Worm (Caenorhabditis elegans) whole organism, L4 larva: ENCODE results near the gene glb-23.

ENCODE experiments used
- F10B5.3 ChIP-seq: sonication (generic microtip); optimal IDR thresholded peaks from 2 replicates; lab custom pipeline; 2016; ENCODE audit warnings: mild to moderate bottlenecking, missing genetic modification characterization, missing compliant biosample characterization
- F26F4.8 ChIP-seq: fragments of 200-800 bp; sonication (Bioruptor generic); conservative IDR thresholded peaks from 2 replicates; pipeline ENCODE4 v1.3.6; 2022; ENCODE audit warnings: missing genetic modification characterization, missing compliant biosample characterization
- T20F7.1 ChIP-seq: fragments of 200-800 bp; sonication (Bioruptor generic); optimal IDR thresholded peaks from 2 replicates; lab custom pipeline; 2018; ENCODE audit warnings: mild to moderate bottlenecking, missing genetic modification characterization, missing compliant biosample characterization
- Y48G9A.11 ChIP-seq: fragments of 200-800 bp; sonication (Bioruptor generic); IDR thresholded peaks from 2 replicates; pipeline ENCODE4 v1.3.6; 2022; ENCODE audit warnings: missing genetic modification reagents, missing genetic modification characterization, missing compliant biosample characterization
- ZK546.5 ChIP-seq, 2 experiments: sonication (generic microtip); optimal IDR thresholded peaks; 2 replicates each; lab custom pipeline; 2017; ENCODE audit warnings: missing biosample characterization in 2 of 2, missing genetic modification characterization in 2 of 2
- aha-1 ChIP-seq: fragments of 150-350 bp; peaks from one replicate; lab custom pipeline; 2014; ENCODE audit warnings: missing biosample characterization, missing genetic modification characterization
- aly-2 ChIP-seq: sonication (generic microtip); optimal IDR thresholded peaks from 2 replicates; lab custom pipeline; 2018; ENCODE audit warnings: missing biosample characterization, missing genetic modification characterization
- ceh-28 ChIP-seq: fragments of 150-350 bp; optimal IDR thresholded peaks from 2 replicates; lab custom pipeline; 2014; ENCODE audit warnings: missing biosample characterization, missing genetic modification reagents, missing genetic modification characterization
- ceh-44 ChIP-seq: fragments of 200-800 bp; sonication (Bioruptor generic); IDR thresholded peaks from 2 replicates; pipeline ENCODE4 v1.3.6; 2022; ENCODE audit warnings: missing genetic modification reagents, missing genetic modification characterization, missing compliant biosample characterization
- ces-1 ChIP-seq: fragments of 150-350 bp; sonication (generic microtip); optimal IDR thresholded peaks from 4 replicates; lab custom pipeline; 2014; ENCODE audit warnings: missing biosample characterization, missing genetic modification reagents, missing genetic modification characterization
- daf-12 ChIP-seq: fragments of 150-350 bp; optimal IDR thresholded peaks from 2 replicates; lab custom pipeline; 2014; ENCODE audit warnings: missing biosample characterization, missing genetic modification reagents, missing genetic modification characterization
- daf-16 ChIP-seq, 3 experiments: sonication (generic microtip); optimal IDR thresholded peaks; 2 replicates each; lab custom pipeline; 2016 to 2017; ENCODE audit warnings: missing genetic modification characterization in 3 of 3, missing genetic modification reagents in 3 of 3, mild to moderate bottlenecking in 2 of 3, missing compliant biosample characterization in 2 of 3, missing biosample characterization in 1 of 3, moderate library complexity in 1 of 3
- dmd-6 ChIP-seq: fragments of 200-800 bp; sonication (Bioruptor generic); IDR thresholded peaks from 2 replicates; pipeline ENCODE4 v1.3.6; 2022; ENCODE audit warnings: missing genetic modification reagents, missing genetic modification characterization, missing compliant biosample characterization
- dmd-9 ChIP-seq: fragments of 200-800 bp; sonication (Bioruptor generic); IDR thresholded peaks from 2 replicates; pipeline ENCODE4 v1.3.6; 2022; ENCODE audit warnings: missing genetic modification reagents, missing genetic modification characterization, missing compliant biosample characterization
- dpl-1 ChIP-seq: fragments of 150-350 bp; optimal IDR thresholded peaks from 2 replicates; lab custom pipeline; 2014; ENCODE audit warnings: missing biosample characterization, missing genetic modification reagents, missing genetic modification characterization
- dve-1 ChIP-seq: sonication (generic microtip); optimal IDR thresholded peaks from 2 replicates; lab custom pipeline; 2017; ENCODE audit warnings: antibody characterized with exemption, mild to moderate bottlenecking, missing genetic modification characterization, missing compliant biosample characterization; ENCODE audit not compliant: insufficient read depth
- fkh-10 ChIP-seq: fragments of 150-350 bp; optimal IDR thresholded peaks from 2 replicates; lab custom pipeline; 2014; ENCODE audit warnings: missing biosample characterization, missing genetic modification reagents, missing genetic modification characterization
- hif-1 ChIP-seq, 2 experiments: sonication (generic microtip); optimal IDR thresholded peaks; 2 replicates each; lab custom pipeline; 2016 to 2017; ENCODE audit warnings: missing compliant biosample characterization in 2 of 2, missing genetic modification characterization in 2 of 2, missing genetic modification reagents in 2 of 2, missing genotype in 2 of 2, mild to moderate bottlenecking in 1 of 2
- hlh-11 ChIP-seq: fragments of 200-800 bp; sonication (Bioruptor generic); optimal IDR thresholded peaks from 2 replicates; lab custom pipeline; 2018; ENCODE audit warnings: mild to moderate bottlenecking, missing genetic modification characterization, missing compliant biosample characterization
- hlh-30 ChIP-seq: sonication (generic microtip); optimal IDR thresholded peaks from 2 replicates; lab custom pipeline; 2017; ENCODE audit warnings: antibody characterized with exemption, mild to moderate bottlenecking, missing genetic modification characterization, missing compliant biosample characterization; ENCODE audit not compliant: insufficient read depth
- hmg-1.1 ChIP-seq: fragments of 200-800 bp; sonication (Bioruptor generic); IDR thresholded peaks from 2 replicates; pipeline ENCODE4 v1.3.6; 2022; ENCODE audit warnings: missing genetic modification reagents, missing genetic modification characterization, missing compliant biosample characterization
- lin-1 ChIP-seq: fragments of 200-800 bp; sonication (Bioruptor generic); IDR thresholded peaks from 2 replicates; pipeline ENCODE4 v1.3.6; 2022; ENCODE audit warnings: missing genetic modification reagents, missing genetic modification characterization, missing compliant biosample characterization
- lin-13 ChIP-seq: fragments of 150-350 bp; optimal IDR thresholded peaks from 2 replicates; lab custom pipeline; 2014; ENCODE audit warnings: missing biosample characterization, missing genetic modification reagents, missing genetic modification characterization
- lin-15B ChIP-seq: fragments of 150-350 bp; sonication (generic microtip); optimal IDR thresholded peaks from 3 replicates; lab custom pipeline; 2014; ENCODE audit warnings: missing biosample characterization, missing genetic modification characterization
- lin-38 ChIP-seq: fragments of 200-800 bp; sonication (Bioruptor generic); IDR thresholded peaks from 2 replicates; pipeline ENCODE4 v1.3.6; 2022; ENCODE audit warnings: missing genetic modification reagents, missing genetic modification characterization, missing compliant biosample characterization
- lir-3 ChIP-seq: sonication (generic microtip); optimal IDR thresholded peaks from 2 replicates; lab custom pipeline; 2016; ENCODE audit warnings: mild to moderate bottlenecking, missing genetic modification characterization, missing compliant biosample characterization
- lsy-2 ChIP-seq, 2 experiments: fragments of 150-350 bp in 1 of 2; sonication (generic microtip) in 1 of 2; optimal IDR thresholded peaks; 2 replicates each; lab custom pipeline; 2014 to 2017; ENCODE audit warnings: missing biosample characterization in 2 of 2, missing genetic modification characterization in 2 of 2
- madf-5 ChIP-seq, 2 experiments: fragments of 200-800 bp; sonication (Bioruptor generic); IDR thresholded peaks; 2 replicates each; pipeline ENCODE4 v1.3.6; 2022; ENCODE audit warnings: missing compliant biosample characterization in 2 of 2, missing genetic modification characterization in 2 of 2
- madf-9 ChIP-seq: fragments of 200-800 bp; sonication (Bioruptor generic); conservative IDR thresholded peaks from 2 replicates; pipeline ENCODE4 v1.3.6; 2022; ENCODE audit warnings: missing genetic modification reagents, missing genetic modification characterization, missing compliant biosample characterization
- mdl-1 ChIP-seq, 2 experiments: fragments of 150-350 bp in 1 of 2; sonication (generic microtip) in 1 of 2; optimal IDR thresholded peaks; 2 replicates each; lab custom pipeline; 2014 to 2017; ENCODE audit warnings: missing biosample characterization in 2 of 2, missing genetic modification characterization in 2 of 2
- mep-1 ChIP-seq: fragments of 150-350 bp; sonication (generic microtip); optimal IDR thresholded peaks from 3 replicates; lab custom pipeline; 2014; ENCODE audit warnings: missing biosample characterization, missing genetic modification characterization
- mes-2 ChIP-seq: sonication (generic microtip); optimal IDR thresholded peaks from 2 replicates; lab custom pipeline; 2016; ENCODE audit warnings: missing genotype, mild to moderate bottlenecking, missing genetic modification characterization, missing compliant biosample characterization; ENCODE audit not compliant: poor library complexity, severe bottlenecking
- mxl-3 ChIP-seq: fragments of 200-800 bp; sonication (Bioruptor generic); optimal IDR thresholded peaks from 2 replicates; lab custom pipeline; 2018; ENCODE audit warnings: mild to moderate bottlenecking, missing genetic modification characterization, missing compliant biosample characterization
- nhr-10 ChIP-seq: fragments of 150-350 bp; optimal IDR thresholded peaks from 2 replicates; lab custom pipeline; 2014; ENCODE audit warnings: missing biosample characterization, missing genetic modification characterization
- nhr-11 ChIP-seq: fragments of 150-350 bp; optimal IDR thresholded peaks from 2 replicates; lab custom pipeline; 2014; ENCODE audit warnings: missing biosample characterization, missing genetic modification characterization
- nhr-28 ChIP-seq: fragments of 150-350 bp; optimal IDR thresholded peaks from 2 replicates; lab custom pipeline; 2014; ENCODE audit warnings: missing biosample characterization, missing genetic modification characterization
- nhr-42 ChIP-seq: fragments of 200-800 bp; sonication (Bioruptor generic); IDR thresholded peaks from 2 replicates; pipeline ENCODE4 v1.3.6; 2022; ENCODE audit warnings: missing genetic modification characterization, missing compliant biosample characterization
- nhr-6 ChIP-seq: fragments of 150-350 bp; optimal IDR thresholded peaks from 2 replicates; lab custom pipeline; 2014; ENCODE audit warnings: missing biosample characterization, missing genetic modification characterization
- nhr-77 ChIP-seq: fragments of 150-350 bp; optimal IDR thresholded peaks from 2 replicates; lab custom pipeline; 2014; ENCODE audit warnings: missing biosample characterization, missing genetic modification characterization
- pha-4 ChIP-seq, 2 experiments: fragments of 150-350 bp in 1 of 2; fragments of 200-800 bp in 1 of 2; sonication (Bioruptor generic) in 1 of 2; IDR thresholded peaks in 1 of 2; optimal IDR thresholded peaks in 1 of 2; 2 replicates each; pipeline versions ENCODE4 v1.3.6 to Lab custom; 2014 to 2022; ENCODE audit warnings: missing genetic modification characterization in 2 of 2, missing genetic modification reagents in 2 of 2, missing biosample characterization in 1 of 2, missing compliant biosample characterization in 1 of 2
- php-3 ChIP-seq: fragments of 200-800 bp; sonication (Bioruptor generic); IDR thresholded peaks from 2 replicates; pipeline ENCODE4 v1.3.6; 2022; ENCODE audit warnings: missing genetic modification reagents, missing genetic modification characterization, missing compliant biosample characterization
- pqm-1 ChIP-seq: sonication (generic microtip); optimal IDR thresholded peaks from 2 replicates; lab custom pipeline; 2017; ENCODE audit warnings: missing biosample characterization, missing genetic modification characterization
- rbr-2 ChIP-seq: sonication (generic microtip); optimal IDR thresholded peaks from 2 replicates; lab custom pipeline; 2016; ENCODE audit warnings: missing genotype, missing genetic modification characterization, missing compliant biosample characterization
- saeg-2 ChIP-seq: fragments of 200-800 bp; sonication (Bioruptor generic); IDR thresholded peaks from 2 replicates; pipeline ENCODE4 v1.3.6; 2022; ENCODE audit warnings: missing genetic modification reagents, missing genetic modification characterization, missing compliant biosample characterization
- snpc-1.2 ChIP-seq: fragments of 200-800 bp; sonication (Bioruptor generic); IDR thresholded peaks from 2 replicates; pipeline ENCODE4 v1.3.6; 2022; ENCODE audit warnings: missing genetic modification reagents, missing genetic modification characterization, missing compliant biosample characterization
- spr-1 ChIP-seq: sonication (generic microtip); optimal IDR thresholded peaks from 2 replicates; lab custom pipeline; 2016; ENCODE audit warnings: mild to moderate bottlenecking, missing genetic modification characterization, missing compliant biosample characterization
- unc-130 ChIP-seq: sonication (generic microtip); optimal IDR thresholded peaks from 2 replicates; lab custom pipeline; 2016; ENCODE audit warnings: missing genetic modification reagents, missing genetic modification characterization, missing compliant biosample characterization
- unc-62 ChIP-seq, 3 experiments: fragments of 150-350 bp in 1 of 3; sonication (generic microtip); optimal IDR thresholded peaks in 2 of 3; peaks in 1 of 3; 1 replicate in 1 of 3; 2 replicates in 2 of 3; lab custom pipeline; 2014 to 2017; ENCODE audit warnings: missing biosample characterization in 3 of 3, missing genetic modification characterization in 3 of 3, missing genetic modification reagents in 3 of 3, missing genotype in 1 of 3
- zip-2 ChIP-seq: fragments of 150-350 bp; optimal IDR thresholded peaks from 2 replicates; lab custom pipeline; 2014; ENCODE audit warnings: missing biosample characterization, missing genetic modification characterization

glb-23 gene

DNA sequence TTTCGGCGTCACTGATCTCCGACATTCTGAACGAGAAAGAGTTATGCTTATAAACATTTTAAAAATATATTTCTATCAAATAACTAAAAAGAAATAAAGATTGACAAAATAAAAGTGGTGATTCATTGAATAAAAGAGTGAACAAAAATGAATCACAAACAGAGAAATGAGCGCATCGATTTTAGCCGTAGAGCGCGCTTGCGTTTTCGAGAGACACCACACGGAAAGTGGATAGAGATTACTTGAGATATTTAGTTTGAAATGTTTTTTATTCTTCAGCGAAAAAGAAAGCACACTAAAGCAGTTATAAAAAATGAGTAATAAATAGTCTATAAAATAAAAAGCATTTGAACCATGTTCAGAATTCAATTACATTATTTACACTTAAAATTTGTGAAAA, 10.9 kb upstream of the glb-23 start, which contains the start of gene cap-1:
Gene cap-1 (minus strand): TSS at position 26 of the 400 bp plus-strand sequence.
- 0 out of 2 replicates have a peak, but pooled peaks have one; percentile 29 for TF ChIP-seq dmd-6 (GFP tag; lab: Robert Waterston, UW)
- peak in 1 of 2 experiments; percentile 60 for TF ChIP-seq hif-1 (tag; optimal IDR thresholded peaks at IDR 0.05; lab: Kevin White, UChicago)
- peak; percentile 59 for TF ChIP-seq mxl-3 (GFP tag; lab: Kevin White, UChicago)
- TF ChIP-seq madf-5 (GFP tag; IDR thresholded peaks at IDR 0.05; lab: Robert Waterston, UW) = no peak
- no peak for TF ChIP-seq daf-16 (GFP tag; optimal IDR thresholded peaks at IDR 0.05; lab: Kevin White, UChicago)
- peak; percentile 42 for TF ChIP-seq daf-16 (tag; optimal IDR thresholded peaks at IDR 0.05; lab: Kevin White, UChicago)
- peak; percentile 86 for TF ChIP-seq dve-1 (tag; lab: Kevin White, UChicago)
- TF ChIP-seq hlh-30 (tag; lab: Kevin White, UChicago) = peak; percentile 36
- peak; percentile 37 for TF ChIP-seq pqm-1 (tag; lab: Kevin White, UChicago)
- TF ChIP-seq lin-15B (tag; lab: Kevin White, UChicago) = peak; percentile 17
- TF ChIP-seq saeg-2 (GFP tag; lab: Robert Waterston, UW) = no peak
- TF ChIP-seq zip-2 (tag; lab: Kevin White, UChicago) = no peak
- TF ChIP-seq fkh-10 = peak; percentile 17
- peak; percentile 67 for TF ChIP-seq lin-13
- peak; percentile 71 for TF ChIP-seq nhr-6
- TF ChIP-seq lin-38 (GFP tag; lab: Robert Waterston, UW) = peak; percentile 96
- no peak for TF ChIP-seq php-3 (GFP tag; lab: Robert Waterston, UW)
- peak; percentile 47 for TF ChIP-seq T20F7.1
- peak; percentile 43 for TF ChIP-seq ceh-28 (tag; lab: Kevin White, UChicago)
- no peak for TF ChIP-seq snpc-1.2 (GFP tag; lab: Robert Waterston, UW)
- peak; percentile 78 for TF ChIP-seq ceh-44 (GFP tag; lab: Robert Waterston, UW)
- peak; percentile 96 for TF ChIP-seq mes-2 (tag; lab: Kevin White, UChicago)
- no peak for TF ChIP-seq ZK546.5 (tag; optimal IDR thresholded peaks at IDR 0.05; lab: Kevin White, UChicago)
- peak; percentile 45 for TF ChIP-seq hlh-11 (tag; lab: Kevin White, UChicago)
- peak; percentile 58 for TF ChIP-seq dpl-1 (GFP tag; lab: Kevin White, UChicago)
- TF ChIP-seq hmg-1.1 (GFP tag; lab: Robert Waterston, UW) = no peak
- TF ChIP-seq rbr-2 (tag; lab: Kevin White, UChicago) = peak; percentile 63
- peak in 1 of 2 experiments; percentile 85 for TF ChIP-seq lsy-2 (tag; optimal IDR thresholded peaks at IDR 0.05; lab: Kevin White, UChicago)
- no peak for TF ChIP-seq pha-4 (GFP tag; IDR thresholded peaks at IDR 0.05; lab: Robert Waterston, UW)
- TF ChIP-seq pha-4 (tag; optimal IDR thresholded peaks at IDR 0.05; lab: Kevin White, UChicago) = peak; percentile 94
- TF ChIP-seq nhr-10 (tag; lab: Kevin White, UChicago) = no peak
- peak; percentile 79 for TF ChIP-seq unc-130 (GFP tag; lab: Kevin White, UChicago)
- TF ChIP-seq nhr-11 = no peak
- TF ChIP-seq aly-2 (tag; lab: Kevin White, UChicago) = no peak
- TF ChIP-seq mep-1 (tag; lab: Kevin White, UChicago) = peak; percentile 88
- TF ChIP-seq nhr-77 (tag; lab: Kevin White, UChicago) = peak; percentile 85
- no peak for TF ChIP-seq unc-62 (GFP tag; optimal IDR thresholded peaks at IDR 0.05 in 1 of 2; lab: Kevin White, UChicago)
- no peak for TF ChIP-seq unc-62 (tag; optimal IDR thresholded peaks at IDR 0.05; lab: Kevin White, UChicago)
- no peak for TF ChIP-seq lir-3 (tag; lab: Kevin White, UChicago)
- TF ChIP-seq nhr-28 (tag; lab: Kevin White, UChicago) = peak; percentile 72

DNA sequence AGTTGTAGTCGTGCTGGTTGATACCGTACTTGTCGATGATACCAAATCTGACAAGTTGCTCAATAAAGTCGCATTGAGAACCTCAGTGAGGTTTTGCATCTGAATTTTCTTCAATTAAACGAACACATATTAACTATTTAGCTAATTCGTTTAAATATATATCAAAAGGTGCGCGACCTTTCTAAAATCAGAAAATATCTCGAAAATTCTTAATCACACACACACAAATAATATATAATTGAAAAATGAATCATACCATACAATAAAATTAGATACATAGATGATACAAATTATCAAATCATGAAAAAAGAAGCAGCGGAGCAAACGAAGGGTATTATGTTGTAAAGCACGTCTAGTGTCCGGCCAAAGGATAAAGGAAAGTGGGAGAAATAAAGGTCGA, 8.9 kb upstream of the glb-23 start, which contains the start of gene D2024.5:
Gene D2024.5 (minus strand): TSS at position 101 of the 400 bp plus-strand sequence.
- TF ChIP-seq saeg-2 (GFP tag; lab: Robert Waterston, UW) = no peak
- no peak for TF ChIP-seq F10B5.3
- no peak for TF ChIP-seq Y48G9A.11 (GFP tag; lab: Robert Waterston, UW)
- no peak for TF ChIP-seq dmd-9 (GFP tag; lab: Robert Waterston, UW)
- TF ChIP-seq mes-2 (tag; lab: Kevin White, UChicago) = no peak
- no peak for TF ChIP-seq dpl-1 (GFP tag; lab: Kevin White, UChicago)
- TF ChIP-seq spr-1 (tag; lab: Kevin White, UChicago) = no peak
- no peak for TF ChIP-seq lin-1 (GFP tag; lab: Robert Waterston, UW)
- no peak for TF ChIP-seq daf-12
- TF ChIP-seq aha-1 (tag; lab: Kevin White, UChicago) = no peak
- no peak for TF ChIP-seq snpc-1.2 (GFP tag; lab: Robert Waterston, UW)
- TF ChIP-seq ces-1 (GFP tag; lab: Kevin White, UChicago) = no peak
- TF ChIP-seq F26F4.8 = no peak
- no peak for TF ChIP-seq madf-9 (GFP tag; lab: Robert Waterston, UW)
- no peak for TF ChIP-seq nhr-42 (GFP tag; lab: Robert Waterston, UW)
- no peak for TF ChIP-seq mdl-1 (tag; optimal IDR thresholded peaks at IDR 0.05; lab: Kevin White, UChicago)
- no peak for TF ChIP-seq dve-1 (tag; lab: Kevin White, UChicago)
